Worm (Caenorhabditis elegans) whole organism, L4 larva: ENCODE measurements around the gene grwd-1.

Source experiments
- R02D3.7 ChIP-seq: fragments of 150-350 bp; sonication (generic microtip); optimal IDR thresholded peaks from 3 replicates; lab custom pipeline; 2014; ENCODE audit warnings: missing biosample characterization, missing genetic modification characterization
- aha-1 ChIP-seq: fragments of 150-350 bp; peaks from one replicate; lab custom pipeline; 2014; ENCODE audit warnings: missing biosample characterization, missing genetic modification characterization
- ama-1 ChIP-seq: fragments of 150-350 bp; optimal IDR thresholded peaks from 2 replicates; lab custom pipeline; 2014; ENCODE audit warnings: inconsistent platforms, mixed read lengths
- mdl-1 ChIP-seq, 2 experiments: fragments of 150-350 bp in 1 of 2; sonication (generic microtip) in 1 of 2; optimal IDR thresholded peaks; 2 replicates each; lab custom pipeline; 2014 to 2017; ENCODE audit warnings: missing biosample characterization in 2 of 2, missing genetic modification characterization in 2 of 2
- mep-1 ChIP-seq: fragments of 150-350 bp; sonication (generic microtip); optimal IDR thresholded peaks from 3 replicates; lab custom pipeline; 2014; ENCODE audit warnings: missing biosample characterization, missing genetic modification characterization
- nhr-28 ChIP-seq: fragments of 150-350 bp; optimal IDR thresholded peaks from 2 replicates; lab custom pipeline; 2014; ENCODE audit warnings: missing biosample characterization, missing genetic modification characterization
- unc-39 ChIP-seq: sonication (generic microtip); optimal IDR thresholded peaks from 2 replicates; lab custom pipeline; 2017; ENCODE audit warnings: missing biosample characterization, missing genetic modification characterization
- ztf-11 ChIP-seq: fragments of 150-350 bp; optimal IDR thresholded peaks from 2 replicates; lab custom pipeline; 2014; ENCODE audit warnings: missing biosample characterization, missing genetic modification characterization

ce11 chrIII:5181217-5181616, 28.0 kb downstream of the grwd-1 start:
- TF ChIP-seq aha-1 (tag; lab: Kevin White, UChicago) (no peak), mdl-1 (tag; optimal IDR thresholded peaks at IDR 0.05; lab: Kevin White, UChicago) (peak in 1 of 2 experiments; percentile 38), nhr-28 (no peak), mep-1 (tag; lab: Kevin White, UChicago) (no peak), R02D3.7 (tag; lab: Kevin White, UChicago) (no peak), unc-39 (no peak), ztf-11 (tag; lab: Kevin White, UChicago) (no peak), ama-1 (no peak)
